Worm (Caenorhabditis elegans) whole organism, L3 larva: ENCODE measurements around the gene srh-279.

Experiments
- elt-1 ChIP-seq: fragments of 150-350 bp; optimal IDR thresholded peaks from 2 replicates; lab custom pipeline; 2014; ENCODE audit warnings: missing biosample characterization, missing genetic modification characterization
- lin-15B ChIP-seq: fragments of 150-350 bp; optimal IDR thresholded peaks from 2 replicates; lab custom pipeline; 2014; ENCODE audit warnings: missing biosample characterization, missing genetic modification characterization

DNA sequence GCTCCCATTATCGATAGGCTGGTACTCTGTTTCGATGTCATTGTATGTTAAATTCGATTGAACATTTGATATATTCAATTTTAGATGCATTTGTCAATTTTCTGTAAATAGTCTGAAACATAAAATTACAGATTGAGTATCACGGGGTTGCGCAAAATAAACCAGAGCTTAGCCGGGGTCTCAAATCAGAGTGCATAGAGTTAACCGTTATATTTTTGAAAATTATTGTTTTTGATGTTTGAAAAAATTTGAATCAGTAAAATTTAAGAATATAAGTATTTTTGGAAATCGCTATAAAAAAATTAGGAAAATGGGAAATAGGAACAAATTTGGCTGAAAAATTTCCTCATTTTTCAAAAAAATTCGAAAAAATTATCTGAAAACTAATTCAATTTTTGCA, 32.6 kb upstream of the srh-279 start, which contains the start of gene F10A3.17:
- TF ChIP-seq lin-15B (tag; lab: Kevin White, UChicago) (no peak), elt-1 (tag; lab: Kevin White, UChicago) (no peak)
